Fruit fly (Drosophila melanogaster) whole organism, prepupa: ENCODE data around the gene CG10700.

ENCODE experiments used
- CG10669 ChIP-seq: fragments of 200-800 bp; sonication (Bioruptor generic); optimal IDR thresholded peaks from 3 replicates; lab custom pipeline; 2018; ENCODE audit warnings: missing biosample characterization, mild to moderate bottlenecking, missing genetic modification characterization, moderate library complexity
- CG3032 ChIP-seq: fragments of 200-800 bp; optimal IDR thresholded peaks from 2 replicates; lab custom pipeline; 2019; ENCODE audit warnings: missing biosample characterization, mild to moderate bottlenecking, missing genetic modification characterization, moderate library complexity
- CG4318 ChIP-seq: fragments of 200-800 bp; sonication (Bioruptor generic); optimal IDR thresholded peaks from 3 replicates; lab custom pipeline; 2017; ENCODE audit warnings: missing biosample characterization, mild to moderate bottlenecking, missing genetic modification characterization
- CG9139 ChIP-seq: fragments of 200-800 bp; sonication (Bioruptor generic); optimal IDR thresholded peaks from 3 replicates; lab custom pipeline; 2017; ENCODE audit warnings: missing biosample characterization, mild to moderate bottlenecking, missing genetic modification characterization
- Hr4 ChIP-seq: fragments of 200-800 bp; sonication (Bioruptor generic); optimal IDR thresholded peaks from 3 replicates; lab custom pipeline; 2016; ENCODE audit warnings: missing biosample characterization, missing genetic modification characterization
- achi ChIP-seq: fragments of 200-800 bp; sonication (Bioruptor generic); optimal IDR thresholded peaks from 3 replicates; lab custom pipeline; 2016; ENCODE audit warnings: missing biosample characterization, missing genetic modification characterization
- acj6 ChIP-seq: fragments of 200-800 bp; sonication (Bioruptor generic); optimal IDR thresholded peaks from 3 replicates; lab custom pipeline; 2016; ENCODE audit warnings: missing biosample characterization, missing genetic modification characterization

dm6 chr2L:19054516-19054887 lies 24.3 kb downstream of the CG10700 start:
- TF ChIP-seq Hr4 (no peak), CG3032 (no peak), achi (GFP tag; lab: Kevin White, UChicago) (no peak), CG4318 (GFP tag; lab: Kevin White, UChicago) (no peak), CG10669 (GFP tag; lab: Kevin White, UChicago) (no peak), acj6 (GFP tag; lab: Kevin White, UChicago) (no peak), CG9139 (GFP tag; lab: Kevin White, UChicago) (no peak)
